Fruit fly (Drosophila melanogaster): Measurements from ENCODE around the gene CG7377.

dm6 chr3L:11620001-11620400 lies 30.5 kb downstream of the CG7377 start, which contains the start of gene Muc68Ca:
- TF ChIP-seq CG15710 (tag; optimal IDR thresholded peaks at IDR 0.05) = no peak
- TF ChIP-seq Pif1A (GFP tag; optimal IDR thresholded peaks at IDR 0.05) = no peak
- TF ChIP-seq CG9948 (tag; optimal IDR thresholded peaks at IDR 0.05) = no peak
- TF ChIP-seq CG17806 (tag; optimal IDR thresholded peaks at IDR 0.05) = no peak
- no peak for TF ChIP-seq Snoo (tag; optimal IDR thresholded peaks at IDR 0.05)
- TF ChIP-seq Pif1B (GFP tag; optimal IDR thresholded peaks at IDR 0.05) = no peak
- TF ChIP-seq CG14655 (GFP tag; optimal IDR thresholded peaks at IDR 0.05) = no peak
- TF ChIP-seq EcR (GFP tag; optimal IDR thresholded peaks at IDR 0.05) = no peak
- no peak for TF ChIP-seq CG12605 (GFP tag; IDR thresholded peaks at IDR 0.05)
- TF ChIP-seq CG4496 (GFP tag; IDR thresholded peaks at IDR 0.05) = no peak
- no peak for TF ChIP-seq CG8301 (tag; optimal IDR thresholded peaks at IDR 0.05)
- no peak for TF ChIP-seq rn (GFP tag; IDR thresholded peaks at IDR 0.05)
- no peak for TF ChIP-seq CG32121 (GFP tag; IDR thresholded peaks at IDR 0.05)

All from whole organism, pupa.